Fruit fly (Drosophila melanogaster) whole organism, larva: ENCODE measurements around the gene CG32847.

Source experiments
- noc ChIP-seq: fragments of 200-800 bp; sonication (Bioruptor generic); optimal IDR thresholded peaks from 3 replicates; lab custom pipeline; 2019; ENCODE audit warnings: missing biosample characterization, mild to moderate bottlenecking, missing genetic modification characterization, moderate library complexity

Gene CG32847

dm6 chr3L:15099541-15099940, 21.8 kb upstream of the CG32847 start:
- TF ChIP-seq noc (tag; lab: Kevin White, UChicago), result no peak

- no peak for TF ChIP-seq noc (tag; lab: Kevin White, UChicago)
These were observed 20.4 kb upstream of the CG32847 start for dm6 chr3L:15100983-15101382.

- no peak for TF ChIP-seq noc (tag; lab: Kevin White, UChicago)
These were observed 19.5 kb upstream of the CG32847 start for dm6 chr3L:15101639-15102413.

- TF ChIP-seq noc (tag; lab: Kevin White, UChicago), result no peak
These were observed 18.6 kb upstream of the CG32847 start for dm6 chr3L:15102669-15103309.

- TF ChIP-seq noc (tag; lab: Kevin White, UChicago), result no peak
These were observed 17.2 kb upstream of the CG32847 start for dm6 chr3L:15103988-15104848.

DNA sequence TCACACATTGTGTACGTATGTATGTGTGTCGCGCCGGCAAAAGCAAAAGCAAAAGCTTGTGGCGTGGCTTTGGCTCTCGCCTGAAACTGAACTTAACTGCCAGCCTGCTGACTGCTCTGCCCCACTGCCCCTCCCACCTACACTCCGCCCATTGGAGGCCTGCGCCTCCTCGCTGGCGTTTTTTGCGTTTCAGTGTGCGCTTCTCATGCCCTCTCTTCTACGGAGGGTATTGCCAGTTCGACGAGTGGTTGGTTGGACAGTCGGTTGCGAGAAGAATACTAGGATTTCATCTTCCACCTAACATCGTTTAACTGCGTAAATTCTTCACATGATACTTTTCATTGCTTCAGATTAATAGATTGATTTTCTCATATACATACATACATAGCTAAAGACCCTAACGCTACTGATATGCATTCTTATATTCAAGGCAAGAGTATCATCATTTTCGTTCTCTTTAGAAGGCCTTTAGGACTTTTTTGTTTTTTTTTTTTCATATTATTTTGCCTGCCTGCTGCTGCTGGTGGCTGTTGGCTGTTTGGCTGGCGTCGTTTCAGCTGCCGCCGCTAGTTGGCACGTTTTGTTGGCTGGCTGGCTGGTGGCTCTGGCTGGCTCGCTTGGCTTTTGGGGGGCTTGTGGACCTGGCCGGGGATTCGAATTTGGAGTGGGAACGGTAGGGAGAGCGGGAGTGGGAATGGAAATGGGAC, 16.4 kb upstream of the CG32847 start:
- TF ChIP-seq noc (tag; lab: Kevin White, UChicago), result peak; percentile 29

- TF ChIP-seq noc (tag; lab: Kevin White, UChicago), result no peak
These were observed 15.7 kb upstream of the CG32847 start, which contains the start of gene CG45071 for dm6 chr3L:15105566-15106207. TSS of gene CG45071 (plus strand) at chr3L:15105882.

DNA sequence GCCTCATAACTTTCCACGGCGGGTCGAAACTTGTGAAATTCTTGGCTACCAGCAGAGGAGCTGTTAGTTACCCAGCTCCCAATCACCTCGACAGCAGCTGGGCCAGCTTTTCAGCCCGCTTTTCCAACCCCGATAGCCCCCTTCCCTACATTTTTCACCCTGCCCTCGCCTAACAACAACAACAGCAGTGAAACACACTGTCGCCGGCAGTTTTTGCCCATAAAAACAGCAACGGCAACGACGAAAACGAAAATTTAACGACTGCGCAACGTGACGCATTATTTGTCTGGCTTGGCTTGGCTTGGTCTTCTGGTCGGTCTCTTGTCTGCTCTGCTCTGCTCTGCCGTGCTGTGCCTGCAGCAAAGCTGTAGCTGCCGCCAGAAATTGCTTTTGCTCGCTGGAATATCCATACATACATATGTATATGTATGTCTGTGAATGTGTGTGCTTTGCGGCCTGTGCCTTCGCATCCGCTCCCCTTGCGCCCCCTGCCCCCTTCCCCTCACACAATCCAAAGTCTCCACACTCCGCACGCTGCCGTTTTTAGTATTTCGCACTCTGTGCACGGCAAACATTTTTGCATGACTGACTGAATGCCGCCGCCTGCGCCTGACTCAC, 14.1 kb upstream of the CG32847 start:
- no peak for TF ChIP-seq noc (tag; lab: Kevin White, UChicago)

- peak; percentile 13 for TF ChIP-seq noc (tag; lab: Kevin White, UChicago)
These were observed 13.5 kb upstream of the CG32847 start for dm6 chr3L:15107776-15108379.

DNA sequence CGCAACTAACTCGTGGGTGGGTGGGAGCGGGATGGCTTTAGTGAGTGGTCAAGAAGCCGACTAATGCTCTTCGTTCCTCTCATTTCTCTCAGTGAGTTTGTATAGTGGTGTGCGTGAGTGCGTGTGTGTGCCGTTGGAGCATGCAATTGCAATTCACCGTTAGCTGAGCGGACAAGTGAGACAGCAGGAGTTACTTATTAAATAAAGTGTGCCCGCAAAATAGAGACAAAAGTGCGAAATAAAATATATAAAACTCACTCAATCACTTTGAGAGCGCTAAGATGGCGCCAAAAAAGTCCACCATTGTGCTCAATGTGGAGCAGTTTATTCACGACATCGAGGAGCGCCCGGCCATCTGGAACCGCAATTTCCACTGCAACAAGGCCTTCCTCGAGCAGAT, 12.8 kb upstream of the CG32847 start:
- TF ChIP-seq noc (tag; lab: Kevin White, UChicago), result no peak

- TF ChIP-seq noc (tag; lab: Kevin White, UChicago), result no peak
These were observed 12.4 kb upstream of the CG32847 start for dm6 chr3L:15108948-15109347.

DNA sequence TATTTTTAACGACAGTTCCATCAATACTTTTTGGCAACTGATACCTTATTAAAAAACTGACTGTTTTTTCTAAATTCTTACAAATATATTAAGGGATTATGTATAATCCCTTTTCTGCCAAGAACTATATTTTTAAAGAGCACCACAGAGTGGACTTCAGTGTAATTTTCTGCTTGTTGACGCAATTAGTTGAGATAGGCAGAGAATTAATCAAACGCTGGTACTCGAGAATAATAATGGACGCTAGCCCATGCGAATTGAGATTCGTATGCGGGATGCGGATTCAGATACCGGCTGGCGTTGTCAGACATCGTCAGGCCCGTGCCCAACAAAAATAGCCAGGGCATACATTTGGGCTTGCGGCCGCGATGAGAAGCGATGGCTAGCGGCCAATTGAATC, 8.1 kb upstream of the CG32847 start, which contains the start of gene CG13458:
CG13458 (plus strand) TSS at position 301 of the 400 bp plus-strand sequence.
- TF ChIP-seq noc (tag; lab: Kevin White, UChicago), result no peak

dm6 chr3L:15116536-15116935, 4.8 kb upstream of the CG32847 start, which contains the start of gene Cep135:
TSS of gene Cep135 (plus strand) at chr3L:15116737.
- TF ChIP-seq noc (tag; lab: Kevin White, UChicago), result no peak

DNA sequence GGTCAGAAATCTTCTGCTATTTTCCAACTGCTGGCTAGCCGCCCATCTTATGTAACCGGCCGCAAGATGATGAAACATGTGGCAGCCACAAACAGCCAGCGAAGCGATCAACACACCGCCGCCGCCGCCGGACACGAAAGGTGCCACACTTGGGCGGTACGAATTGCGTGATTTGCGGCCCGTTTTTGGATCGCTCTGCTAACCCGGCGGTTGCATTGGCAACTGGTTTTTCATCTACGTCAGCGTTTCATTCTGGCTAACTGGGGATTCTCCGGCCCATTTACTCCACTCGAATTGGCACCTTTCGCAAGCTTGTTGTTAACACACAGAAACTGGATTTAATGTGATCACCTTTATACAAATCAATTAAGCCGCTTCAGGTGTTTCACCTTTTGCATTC, 2.4 kb downstream of the CG32847 start:
- TF ChIP-seq noc (tag; lab: Kevin White, UChicago), result no peak
